Worm (Caenorhabditis elegans) whole organism, L1 larva: ENCODE results near the gene acr-17.

Experiments used
- C34B4.2 ChIP-seq: sonication (generic microtip); optimal IDR thresholded peaks from 2 replicates; lab custom pipeline; 2017; ENCODE audit warnings: mild to moderate bottlenecking, missing genetic modification characterization, missing compliant biosample characterization
- F16B12.6 ChIP-seq: fragments of 150-350 bp; optimal IDR thresholded peaks from 2 replicates; lab custom pipeline; 2014; ENCODE audit warnings: missing biosample characterization, missing genetic modification characterization
- Y116A8C.19 ChIP-seq: sonication (generic microtip); optimal IDR thresholded peaks from 2 replicates; lab custom pipeline; 2016; ENCODE audit warnings: missing compliant biosample characterization, missing genetic modification characterization, borderline replicate concordance
- aha-1 ChIP-seq: fragments of 150-350 bp; optimal IDR thresholded peaks from 2 replicates; lab custom pipeline; 2014; ENCODE audit warnings: missing biosample characterization, missing genetic modification characterization
- alr-1 ChIP-seq: fragments of 200-800 bp; sonication (Bioruptor generic); optimal IDR thresholded peaks from 2 replicates; lab custom pipeline; 2018; ENCODE audit warnings: borderline replicate concordance, mild to moderate bottlenecking, missing genetic modification characterization, missing compliant biosample characterization
- aly-2 ChIP-seq: fragments of 150-350 bp; optimal IDR thresholded peaks from 2 replicates; lab custom pipeline; 2014; ENCODE audit warnings: missing biosample characterization, missing genetic modification characterization
- ama-1 ChIP-seq: fragments of 150-350 bp; optimal IDR thresholded peaks from 2 replicates; lab custom pipeline; 2014
- ceh-63 ChIP-seq: fragments of 200-800 bp; sonication (Bioruptor generic); optimal IDR thresholded peaks from 2 replicates; lab custom pipeline; 2018; ENCODE audit warnings: mild to moderate bottlenecking, missing genetic modification characterization, missing compliant biosample characterization
- ceh-8 ChIP-seq: fragments of 200-800 bp; sonication (Bioruptor generic); optimal IDR thresholded peaks from 2 replicates; lab custom pipeline; 2018; ENCODE audit warnings: mild to moderate bottlenecking, missing genetic modification characterization, moderate library complexity, missing compliant biosample characterization
- ceh-90 ChIP-seq: sonication (generic microtip); optimal IDR thresholded peaks from 2 replicates; lab custom pipeline; 2016; ENCODE audit warnings: missing genetic modification characterization, missing compliant biosample characterization
- dsc-1 ChIP-seq: sonication (generic microtip); optimal IDR thresholded peaks from 2 replicates; lab custom pipeline; 2016; ENCODE audit warnings: mild to moderate bottlenecking, missing genetic modification characterization, missing compliant biosample characterization
- efl-1 ChIP-seq, 4 experiments: fragments of 150-350 bp; optimal IDR thresholded peaks in 3 of 4; peaks in 1 of 4; 1 replicate in 1 of 4; 2 replicates in 3 of 4; lab custom pipeline; 2014; ENCODE audit warnings: missing biosample characterization in 2 of 4, missing genetic modification characterization in 2 of 4, missing genetic modification reagents in 2 of 4
- egl-27 ChIP-seq, 2 experiments: fragments of 150-350 bp in 1 of 2; sonication (generic microtip); optimal IDR thresholded peaks; 3 replicates each; lab custom pipeline; 2017 to 2018; ENCODE audit warnings: missing biosample characterization in 2 of 2, missing genetic modification characterization in 2 of 2, missing genetic modification reagents in 2 of 2
- elt-3 ChIP-seq, 6 experiments: fragments of 150-350 bp in 1 of 6; sonication (generic microtip); optimal IDR thresholded peaks; 2 replicates each; lab custom pipeline; 2017 to 2018; ENCODE audit warnings: missing biosample characterization in 6 of 6, missing genetic modification characterization in 6 of 6, inconsistent platforms in 1 of 6
- ets-5 ChIP-seq: fragments of 200-800 bp; sonication (Bioruptor generic); IDR thresholded peaks from 2 replicates; pipeline ENCODE4 v1.3.6; 2022; ENCODE audit warnings: missing genetic modification characterization, missing compliant biosample characterization
- fkh-4 ChIP-seq: sonication (generic microtip); optimal IDR thresholded peaks from 2 replicates; lab custom pipeline; 2016; ENCODE audit warnings: missing compliant biosample characterization, missing genetic modification characterization, borderline replicate concordance
- fkh-8 ChIP-seq: sonication (generic microtip); optimal IDR thresholded peaks from 2 replicates; lab custom pipeline; 2016; ENCODE audit warnings: mild to moderate bottlenecking, missing genetic modification characterization, missing compliant biosample characterization
- grh-1 ChIP-seq: fragments of 200-800 bp; sonication (Bioruptor generic); IDR thresholded peaks from 2 replicates; pipeline ENCODE4 v1.3.6; 2022; ENCODE audit warnings: missing genetic modification reagents, missing genetic modification characterization, missing compliant biosample characterization
- hlh-17 ChIP-seq: fragments of 200-800 bp; sonication (Bioruptor generic); optimal IDR thresholded peaks from 2 replicates; lab custom pipeline; 2018; ENCODE audit warnings: missing genetic modification characterization, mild to moderate bottlenecking, missing compliant biosample characterization, moderate library complexity, borderline replicate concordance
- jun-1 ChIP-seq: fragments of 150-350 bp; optimal IDR thresholded peaks from 2 replicates; lab custom pipeline; 2014; ENCODE audit warnings: missing biosample characterization, missing genetic modification reagents, missing genetic modification characterization
- lin-13 ChIP-seq: fragments of 150-350 bp; optimal IDR thresholded peaks from 2 replicates; lab custom pipeline; 2014; ENCODE audit warnings: missing biosample characterization, missing genetic modification reagents, missing genetic modification characterization
- lin-39 ChIP-seq: fragments of 150-350 bp; optimal IDR thresholded peaks from 2 replicates; lab custom pipeline; 2014; ENCODE audit warnings: missing biosample characterization, missing genetic modification reagents, missing genetic modification characterization
- lir-3 ChIP-seq: sonication (generic microtip); optimal IDR thresholded peaks from 2 replicates; lab custom pipeline; 2016; ENCODE audit warnings: mild to moderate bottlenecking, missing genetic modification characterization, moderate library complexity, missing compliant biosample characterization; ENCODE audit not compliant: poor library complexity
- mab-9 ChIP-seq: fragments of 200-800 bp; sonication (Bioruptor generic); IDR thresholded peaks from 2 replicates; pipeline ENCODE4 v1.3.6; 2022; ENCODE audit warnings: missing genetic modification reagents, missing genetic modification characterization, missing compliant biosample characterization
- mdl-1 ChIP-seq, 2 experiments: fragments of 150-350 bp; optimal IDR thresholded peaks; 2 replicates each; lab custom pipeline; 2014 to 2017; ENCODE audit warnings: missing biosample characterization in 2 of 2, missing genetic modification characterization in 2 of 2, inconsistent platforms in 1 of 2
- nhr-12 ChIP-seq: sonication (generic microtip); optimal IDR thresholded peaks from 2 replicates; lab custom pipeline; 2017; ENCODE audit warnings: missing biosample characterization, missing genetic modification characterization
- nhr-19 ChIP-seq: fragments of 200-800 bp; sonication (Bioruptor generic); conservative IDR thresholded peaks from 2 replicates; pipeline ENCODE4 v1.3.6; 2022; ENCODE audit warnings: missing genetic modification characterization, missing compliant biosample characterization
- nhr-28 ChIP-seq: fragments of 150-350 bp; optimal IDR thresholded peaks from 2 replicates; lab custom pipeline; 2014; ENCODE audit warnings: missing biosample characterization, missing genetic modification characterization
- nhr-47 ChIP-seq: sonication (generic microtip); optimal IDR thresholded peaks from 2 replicates; lab custom pipeline; 2016; ENCODE audit warnings: mild to moderate bottlenecking, missing genetic modification characterization, moderate library complexity, missing compliant biosample characterization
- nhr-71 ChIP-seq: sonication (generic microtip); optimal IDR thresholded peaks from 2 replicates; lab custom pipeline; 2016; ENCODE audit warnings: mild to moderate bottlenecking, missing genetic modification characterization, moderate library complexity, missing compliant biosample characterization
- nhr-77 ChIP-seq: fragments of 150-350 bp; optimal IDR thresholded peaks from 2 replicates; lab custom pipeline; 2014; ENCODE audit warnings: missing biosample characterization, missing genetic modification characterization
- nhr-84 ChIP-seq: sonication (generic microtip); optimal IDR thresholded peaks from 2 replicates; lab custom pipeline; 2017; ENCODE audit warnings: missing biosample characterization, missing genetic modification characterization
- pag-3 ChIP-seq: sonication (generic microtip); optimal IDR thresholded peaks from 2 replicates; lab custom pipeline; 2017; ENCODE audit warnings: missing genetic modification characterization, mild to moderate bottlenecking, missing compliant biosample characterization, antibody characterized with exemption, borderline replicate concordance; ENCODE audit not compliant: insufficient read depth
- skn-1 ChIP-seq: fragments of 150-350 bp; optimal IDR thresholded peaks from 2 replicates; lab custom pipeline; 2014; ENCODE audit warnings: missing biosample characterization, missing genetic modification characterization
- snpc-4 ChIP-seq: fragments of 150-350 bp; optimal IDR thresholded peaks from 2 replicates; lab custom pipeline; 2014; ENCODE audit warnings: missing biosample characterization, missing genetic modification characterization
- snu-23 ChIP-seq: sonication (generic microtip); optimal IDR thresholded peaks from 2 replicates; lab custom pipeline; 2016; ENCODE audit warnings: missing genetic modification characterization, missing compliant biosample characterization
- sox-4 ChIP-seq: sonication (generic microtip); optimal IDR thresholded peaks from 2 replicates; lab custom pipeline; 2016; ENCODE audit warnings: missing genetic modification characterization, missing compliant biosample characterization
- sup-37 ChIP-seq: fragments of 200-800 bp; sonication (Bioruptor generic); optimal IDR thresholded peaks from 2 replicates; lab custom pipeline; 2018; ENCODE audit warnings: mild to moderate bottlenecking, missing genetic modification characterization, missing compliant biosample characterization
- swsn-7 ChIP-seq: sonication (generic microtip); optimal IDR thresholded peaks from 2 replicates; lab custom pipeline; 2016; ENCODE audit warnings: missing genetic modification characterization, missing compliant biosample characterization
- tbx-2 ChIP-seq: sonication (generic microtip); optimal IDR thresholded peaks from 2 replicates; lab custom pipeline; 2016; ENCODE audit warnings: missing genetic modification characterization, missing compliant biosample characterization
- unc-130 ChIP-seq: fragments of 150-350 bp; optimal IDR thresholded peaks from 2 replicates; lab custom pipeline; 2017; ENCODE audit warnings: missing biosample characterization, missing genetic modification characterization, inconsistent platforms
- unc-30 ChIP-seq: sonication (generic microtip); optimal IDR thresholded peaks from 2 replicates; lab custom pipeline; 2017; ENCODE audit warnings: missing biosample characterization, missing genetic modification characterization
- unc-86 ChIP-seq: sonication (generic microtip); optimal IDR thresholded peaks from 2 replicates; lab custom pipeline; 2016; ENCODE audit warnings: missing genetic modification characterization, missing compliant biosample characterization
- vab-15 ChIP-seq: sonication (generic microtip); optimal IDR thresholded peaks from 2 replicates; lab custom pipeline; 2017; ENCODE audit warnings: missing genotype, mild to moderate bottlenecking, missing genetic modification characterization, missing compliant biosample characterization
- xbp-1 ChIP-seq: sonication (generic microtip); optimal IDR thresholded peaks from 2 replicates; lab custom pipeline; 2016; ENCODE audit warnings: missing genetic modification characterization, missing compliant biosample characterization
- zag-1 ChIP-seq: fragments of 150-350 bp; optimal IDR thresholded peaks from 2 replicates; lab custom pipeline; 2014; ENCODE audit warnings: missing biosample characterization, missing genetic modification characterization
- ztf-4 ChIP-seq: fragments of 150-350 bp; optimal IDR thresholded peaks from 2 replicates; lab custom pipeline; 2014; ENCODE audit warnings: missing biosample characterization, missing genetic modification characterization

The acr-17 gene

DNA sequence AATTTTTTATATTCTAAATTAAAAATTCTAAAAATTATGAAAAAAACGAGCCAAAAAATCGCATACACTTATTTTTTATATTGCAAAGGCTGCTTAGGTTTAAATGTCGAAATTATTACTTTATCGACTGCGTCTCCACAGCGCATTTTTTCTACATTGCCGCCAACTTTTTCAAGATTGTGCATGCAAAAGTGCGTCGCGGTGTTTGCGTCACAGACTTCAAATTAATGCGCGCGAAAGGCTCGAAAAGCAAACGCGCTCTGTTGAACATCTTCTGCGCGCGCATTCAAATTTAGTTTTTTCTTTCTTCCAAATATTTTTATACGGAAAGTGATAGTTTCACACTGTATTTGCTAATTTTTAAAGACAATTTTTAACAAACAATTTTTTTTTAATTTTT is 7.9 kb upstream of the acr-17 start (continued):
- TF ChIP-seq lin-39 (tag; lab: Kevin White, UChicago) (peak; percentile 36), F16B12.6 (tag; lab: Kevin White, UChicago) (peak; percentile 87), skn-1 (peak; percentile 64), unc-30 (tag; lab: Kevin White, UChicago) (no peak), swsn-7 (tag; lab: Kevin White, UChicago) (peak; percentile 94), pag-3 (tag; lab: Kevin White, UChicago) (no peak), fkh-8 (tag; lab: Kevin White, UChicago) (peak; percentile 94), alr-1 (no peak), tbx-2 (tag; lab: Kevin White, UChicago) (peak; percentile 94), C34B4.2 (tag; lab: Kevin White, UChicago) (peak; percentile 40), mab-9 (GFP tag; lab: Robert Waterston, UW) (peak; percentile 97), zag-1 (tag; lab: Kevin White, UChicago) (no peak), fkh-4 (tag; lab: Kevin White, UChicago) (peak; percentile 86), grh-1 (GFP tag; lab: Robert Waterston, UW) (peak; percentile 95), ets-5 (GFP tag; lab: Robert Waterston, UW) (peak; percentile 52; the same call in 1 of the 2 replicates)

DNA sequence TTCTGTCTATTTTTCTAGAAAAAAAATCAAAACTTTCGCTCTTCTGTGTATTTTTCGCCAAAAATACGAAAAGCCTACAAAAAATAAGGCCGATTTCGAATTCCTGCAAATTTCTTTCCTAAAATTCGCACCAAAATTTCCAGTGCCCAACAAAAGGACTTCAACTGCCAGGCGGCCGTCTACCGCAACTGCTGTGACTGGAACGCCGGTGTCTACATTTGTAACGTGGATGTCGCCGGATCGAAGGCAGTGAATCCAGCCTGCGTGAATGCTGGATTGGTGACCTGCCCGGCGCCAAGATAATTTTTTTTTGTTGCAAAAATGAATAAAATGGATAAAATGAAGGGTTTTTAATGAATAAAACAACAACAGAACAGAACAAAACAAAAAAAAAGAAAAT is 6.6 kb upstream of the acr-17 start:
- no peak for TF ChIP-seq snu-23
- TF ChIP-seq nhr-77 (tag; lab: Kevin White, UChicago), result no peak
- TF ChIP-seq ama-1, result no peak
- TF ChIP-seq efl-1 (optimal IDR thresholded peaks at IDR 0.05; lab: Kevin White, UChicago), result no peak
- TF ChIP-seq efl-1 (GFP tag; optimal IDR thresholded peaks at IDR 0.05 in 1 of 2; lab: Kevin White, UChicago), result no peak
- no peak for TF ChIP-seq sup-37
- no peak for TF ChIP-seq aha-1 (tag; lab: Kevin White, UChicago)
- TF ChIP-seq unc-86 (tag; lab: Kevin White, UChicago), result no peak
- TF ChIP-seq skn-1, result no peak
- no peak for TF ChIP-seq C34B4.2 (tag; lab: Kevin White, UChicago)
- no peak for TF ChIP-seq nhr-12 (tag; lab: Kevin White, UChicago)
- TF ChIP-seq nhr-47 (tag; lab: Kevin White, UChicago), result no peak
- no peak for TF ChIP-seq ceh-90
- TF ChIP-seq pag-3 (tag; lab: Kevin White, UChicago), result no peak
- no peak for TF ChIP-seq mdl-1 (tag; optimal IDR thresholded peaks at IDR 0.05; lab: Kevin White, UChicago)

DNA sequence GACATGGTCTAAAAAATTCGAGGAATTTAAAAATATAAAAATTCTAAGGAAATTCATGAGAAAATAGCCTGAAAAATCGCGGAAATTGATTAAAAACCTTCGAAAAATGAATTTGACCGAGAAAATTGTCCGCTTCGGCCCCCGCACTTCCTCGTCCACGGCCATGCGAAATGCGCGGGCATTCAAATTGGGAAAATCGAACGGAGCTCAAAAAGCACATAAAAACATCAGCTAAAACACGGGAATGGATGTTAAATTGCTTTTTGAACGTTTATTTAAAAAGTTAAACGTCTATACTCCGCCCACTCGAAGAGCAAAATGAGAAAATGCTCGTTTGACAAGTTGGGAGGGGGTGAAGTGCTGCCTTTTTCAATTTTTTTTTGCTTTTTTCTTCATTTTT is 5.4 kb upstream of the acr-17 start, which contains the start of gene F53E10.6:
Gene F53E10.6, minus strand, starts transcription at position 8 of the 400 bp plus-strand sequence.
- peak; percentile 74 for TF ChIP-seq lir-3 (tag; lab: Kevin White, UChicago)
- TF ChIP-seq snpc-4, result peak; percentile 35
- TF ChIP-seq nhr-71 (tag; lab: Kevin White, UChicago), result peak; percentile 60
- no peak for TF ChIP-seq nhr-84 (tag; lab: Kevin White, UChicago)
- no peak for TF ChIP-seq alr-1
- no peak for TF ChIP-seq fkh-4 (tag; lab: Kevin White, UChicago)
- TF ChIP-seq swsn-7 (tag; lab: Kevin White, UChicago), result peak; percentile 15
- TF ChIP-seq ceh-8 (GFP tag; lab: Kevin White, UChicago), result no peak
- TF ChIP-seq jun-1 (tag; lab: Kevin White, UChicago), result no peak
- TF ChIP-seq lin-39 (tag; lab: Kevin White, UChicago), result no peak
- TF ChIP-seq nhr-28 (tag; lab: Kevin White, UChicago), result no peak
- no peak for TF ChIP-seq hlh-17 (GFP tag; lab: Kevin White, UChicago)
- peak; percentile 17 for TF ChIP-seq dsc-1 (tag; lab: Kevin White, UChicago)
- no peak for TF ChIP-seq unc-130
- TF ChIP-seq sox-4 (tag; lab: Kevin White, UChicago), result no peak
- TF ChIP-seq C34B4.2 (tag; lab: Kevin White, UChicago), result no peak
- no peak for TF ChIP-seq Y116A8C.19 (tag; lab: Kevin White, UChicago)
- TF ChIP-seq vab-15 (tag; lab: Kevin White, UChicago), result no peak
- TF ChIP-seq elt-3 (tag; optimal IDR thresholded peaks at IDR 0.05; lab: Kevin White, UChicago), result no peak
- TF ChIP-seq lin-13 (GFP tag; lab: Kevin White, UChicago), result no peak
- TF ChIP-seq xbp-1 (tag; lab: Kevin White, UChicago), result peak; percentile 21
- no peak for TF ChIP-seq egl-27 (tag; optimal IDR thresholded peaks at IDR 0.05; lab: Kevin White, UChicago)
- TF ChIP-seq tbx-2 (tag; lab: Kevin White, UChicago), result peak; percentile 44
- TF ChIP-seq efl-1 (optimal IDR thresholded peaks at IDR 0.05; lab: Kevin White, UChicago), result peak; percentile 75 to 91
- peak; percentile 91 to 99 for TF ChIP-seq efl-1 (GFP tag; optimal IDR thresholded peaks at IDR 0.05 in 1 of 2; lab: Kevin White, UChicago)
- TF ChIP-seq unc-86 (tag; lab: Kevin White, UChicago), result no peak
- no peak for TF ChIP-seq aly-2 (tag; lab: Kevin White, UChicago)
- peak; percentile 20; the same call in 1 of the 2 replicates for TF ChIP-seq nhr-19
- TF ChIP-seq unc-30 (tag; lab: Kevin White, UChicago), result no peak
- no peak for TF ChIP-seq ceh-63 (GFP tag; lab: Kevin White, UChicago)
- TF ChIP-seq ztf-4 (tag; lab: Kevin White, UChicago), result no peak
